Fruit fly (Drosophila melanogaster) whole organism, embryonic: ENCODE data around the gene siz.

Source experiments
- Asciz ChIP-seq: fragments of 200-800 bp; sonication (Bioruptor generic); optimal IDR thresholded peaks from 2 replicates; lab custom pipeline; 2017; ENCODE audit warnings: missing biosample characterization, mild to moderate bottlenecking, missing genetic modification characterization, missing genetic modification reagents
- CG11696 ChIP-seq: fragments of 200-800 bp; sonication (Bioruptor generic); IDR thresholded peaks from 2 replicates; pipeline ENCODE4 v1.3.6; 2022; ENCODE audit warnings: missing biosample characterization, missing genetic modification characterization
- CG12104 ChIP-seq: fragments of 200-800 bp; sonication (Bioruptor generic); optimal IDR thresholded peaks from 3 replicates; lab custom pipeline; 2016; ENCODE audit warnings: missing biosample characterization, missing genetic modification characterization
- CG13123 ChIP-seq: fragments of 200-800 bp; sonication (Bioruptor generic); optimal IDR thresholded peaks from 2 replicates; lab custom pipeline; 2016; ENCODE audit warnings: missing biosample characterization, missing genetic modification characterization
- CG14050 ChIP-seq: fragments of 200-800 bp; sonication (Bioruptor generic); IDR thresholded peaks from 3 replicates; pipeline ENCODE4 v1.3.6; 2022; ENCODE audit warnings: missing biosample characterization, missing genetic modification characterization
- CG14667 ChIP-seq: fragments of 200-800 bp; sonication (Bioruptor generic); IDR thresholded peaks from 2 replicates; pipeline ENCODE4 v1.3.6; 2022; ENCODE audit warnings: missing biosample characterization, missing genetic modification characterization
- CG14710 ChIP-seq: fragments of 200-800 bp; sonication (Bioruptor generic); optimal IDR thresholded peaks from 3 replicates; lab custom pipeline; 2019; ENCODE audit warnings: missing biosample characterization, mild to moderate bottlenecking, missing genetic modification characterization, moderate library complexity
- CG14965 ChIP-seq: fragments of 200-800 bp; sonication (Bioruptor generic); optimal IDR thresholded peaks from 2 replicates; lab custom pipeline; 2016; ENCODE audit warnings: missing biosample characterization, missing genetic modification characterization, borderline replicate concordance
- CG16813 ChIP-seq: fragments of 200-800 bp; sonication (Bioruptor generic); IDR thresholded peaks from 3 replicates; pipeline ENCODE4 v1.3.6; 2022; ENCODE audit warnings: missing biosample characterization, missing genetic modification characterization; ENCODE audit not compliant: partially characterized antibody
- CG2199 ChIP-seq: fragments of 200-800 bp; sonication (Bioruptor generic); IDR thresholded peaks from 3 replicates; pipeline ENCODE4 v1.3.6; 2022; ENCODE audit warnings: missing biosample characterization, missing genetic modification characterization
- CG2202 ChIP-seq: fragments of 200-800 bp; sonication (Bioruptor generic); optimal IDR thresholded peaks from 2 replicates; lab custom pipeline; 2018; ENCODE audit warnings: missing biosample characterization, mild to moderate bottlenecking, missing genetic modification characterization
- CG30403 ChIP-seq: fragments of 200-800 bp; sonication (Bioruptor generic); optimal IDR thresholded peaks from 3 replicates; lab custom pipeline; 2016; ENCODE audit warnings: missing biosample characterization, missing genetic modification characterization
- CG3726 ChIP-seq: fragments of 200-800 bp; sonication (Bioruptor generic); IDR thresholded peaks from 3 replicates; pipeline ENCODE4, ENCODE4 v1.3.6; 2022; ENCODE audit warnings: missing biosample characterization, missing genetic modification characterization
- CG3838 ChIP-seq: fragments of 200-800 bp; sonication (Bioruptor generic); optimal IDR thresholded peaks from 3 replicates; lab custom pipeline; 2016; ENCODE audit warnings: missing biosample characterization, missing genetic modification characterization
- CG4424 ChIP-seq: fragments of 200-800 bp; sonication (Bioruptor generic); optimal IDR thresholded peaks from 3 replicates; lab custom pipeline; 2016; ENCODE audit warnings: missing biosample characterization, missing genetic modification characterization
- CG6175 ChIP-seq: fragments of 200-800 bp; sonication (Bioruptor generic); IDR thresholded peaks from 3 replicates; pipeline ENCODE4 v1.3.6; 2022; ENCODE audit warnings: missing biosample characterization, missing genetic modification characterization
- CG6254 ChIP-seq: fragments of 200-800 bp; sonication (Bioruptor generic); optimal IDR thresholded peaks from 3 replicates; lab custom pipeline; 2017; ENCODE audit warnings: mild to moderate bottlenecking, missing biosample characterization, missing genetic modification reagents, missing genetic modification characterization
- CG6683 ChIP-seq: fragments of 200-800 bp; sonication (Bioruptor generic); optimal IDR thresholded peaks from 2 replicates; lab custom pipeline; 2017; ENCODE audit warnings: missing biosample characterization, mild to moderate bottlenecking, missing genetic modification characterization, missing genetic modification reagents
- CG6854 ChIP-seq: fragments of 200-800 bp; sonication (Bioruptor generic); optimal IDR thresholded peaks from 3 replicates; lab custom pipeline; 2017; ENCODE audit warnings: missing biosample characterization, mild to moderate bottlenecking, missing genetic modification characterization
- CkIIα-i1 ChIP-seq: fragments of 200-800 bp; sonication (Bioruptor generic); IDR thresholded peaks from 2 replicates; pipeline ENCODE4 v1.3.6; 2022; ENCODE audit warnings: missing biosample characterization, missing genetic modification characterization
- CrebB ChIP-seq: fragments of 200-800 bp; sonication (Bioruptor generic); optimal IDR thresholded peaks from 3 replicates; lab custom pipeline; 2018; ENCODE audit warnings: missing biosample characterization, mild to moderate bottlenecking, missing genetic modification characterization
- D19A ChIP-seq: fragments of 200-800 bp; optimal IDR thresholded peaks from 3 replicates; lab custom pipeline; 2019; ENCODE audit warnings: missing biosample characterization, mild to moderate bottlenecking, missing genetic modification characterization, moderate library complexity
- Deaf1 ChIP-seq: fragments of 200-800 bp; optimal IDR thresholded peaks from 3 replicates; lab custom pipeline; 2019; ENCODE audit warnings: missing biosample characterization, mild to moderate bottlenecking, missing genetic modification characterization, moderate library complexity
- Gsc ChIP-seq: fragments of 200-800 bp; sonication (Bioruptor generic); IDR thresholded peaks from 2 replicates; pipeline ENCODE4 v1.3.6; 2022; ENCODE audit warnings: missing biosample characterization, missing genetic modification characterization
- Gug ChIP-seq: fragments of 200-800 bp; sonication (Bioruptor generic); IDR thresholded peaks from 4 replicates; pipeline ENCODE4 v1.3.6; 2022; ENCODE audit warnings: missing biosample characterization, missing genetic modification characterization
- HmgD ChIP-seq: fragments of 200-800 bp; sonication (Bioruptor generic); optimal IDR thresholded peaks from 3 replicates; lab custom pipeline; 2016; ENCODE audit warnings: missing biosample characterization, missing genetic modification characterization
- Hr51 ChIP-seq, 2 experiments: fragments of 200-800 bp; sonication (Bioruptor generic); optimal IDR thresholded peaks; 2 replicates in 1 of 2; 3 replicates in 1 of 2; lab custom pipeline; 2016 to 2018; ENCODE audit warnings: missing biosample characterization in 2 of 2, missing genetic modification characterization in 2 of 2, mild to moderate bottlenecking in 1 of 2, moderate library complexity in 1 of 2
- Oaz ChIP-seq: fragments of 200-800 bp; sonication (Bioruptor generic); IDR thresholded peaks from 2 replicates; pipeline ENCODE4 v1.3.6; 2022; ENCODE audit warnings: missing biosample characterization, missing genetic modification characterization
- ab ChIP-seq: fragments of 200-800 bp; sonication (Bioruptor generic); optimal IDR thresholded peaks from 2 replicates; lab custom pipeline; 2016; ENCODE audit warnings: missing biosample characterization, missing genetic modification characterization
- az2 ChIP-seq: fragments of 200-800 bp; sonication (Bioruptor generic); optimal IDR thresholded peaks from 3 replicates; lab custom pipeline; 2016; ENCODE audit warnings: missing biosample characterization, missing genetic modification characterization
- chinmo ChIP-seq: fragments of 200-800 bp; sonication (Bioruptor generic); IDR thresholded peaks from 4 replicates; pipeline ENCODE4 v1.3.6; 2022; ENCODE audit warnings: missing biosample characterization, missing genetic modification characterization; ENCODE audit not compliant: partially characterized antibody
- croc ChIP-seq: fragments of 200-800 bp; sonication (Bioruptor generic); conservative IDR thresholded peaks from 3 replicates; pipeline ENCODE4 v1.3.6; 2022; ENCODE audit warnings: missing biosample characterization, missing genetic modification characterization
- da ChIP-seq: fragments of 200-800 bp; sonication (Bioruptor generic); optimal IDR thresholded peaks from 2 replicates; lab custom pipeline; 2016; ENCODE audit warnings: missing biosample characterization, missing genetic modification characterization
- ems ChIP-seq: fragments of 200-800 bp; sonication (Bioruptor generic); optimal IDR thresholded peaks from 3 replicates; lab custom pipeline; 2016; ENCODE audit warnings: missing biosample characterization, missing genetic modification characterization
- exex ChIP-seq: fragments of 200-800 bp; sonication (Bioruptor generic); optimal IDR thresholded peaks from 4 replicates; lab custom pipeline; 2018; ENCODE audit warnings: missing biosample characterization, mild to moderate bottlenecking, missing genetic modification characterization, moderate library complexity
- fu2 ChIP-seq: fragments of 200-800 bp; sonication (Bioruptor generic); optimal IDR thresholded peaks from 2 replicates; lab custom pipeline; 2016; ENCODE audit warnings: missing biosample characterization, missing genetic modification characterization
- grn ChIP-seq: fragments of 200-800 bp; sonication (Bioruptor generic); optimal IDR thresholded peaks from 3 replicates; lab custom pipeline; 2017; ENCODE audit warnings: missing biosample characterization, missing genetic modification characterization
- nerfin-1 ChIP-seq: fragments of 200-800 bp; sonication (Bioruptor generic); optimal IDR thresholded peaks from 3 replicates; lab custom pipeline; 2019; ENCODE audit warnings: missing biosample characterization, mild to moderate bottlenecking, missing genetic modification characterization, moderate library complexity
- pfk ChIP-seq: fragments of 200-800 bp; sonication (Bioruptor generic); optimal IDR thresholded peaks from 2 replicates; lab custom pipeline; 2018; ENCODE audit warnings: missing biosample characterization, mild to moderate bottlenecking, missing genetic modification characterization, moderate library complexity
- pita ChIP-seq: fragments of 200-800 bp; sonication (Bioruptor generic); optimal IDR thresholded peaks from 2 replicates; lab custom pipeline; 2017; ENCODE audit warnings: missing biosample characterization, mild to moderate bottlenecking, missing genetic modification characterization
- row ChIP-seq: fragments of 200-800 bp; sonication (Bioruptor generic); IDR thresholded peaks from 3 replicates; pipeline ENCODE4 v1.3.6; 2022; ENCODE audit warnings: missing biosample characterization, missing genetic modification characterization
- run ChIP-seq: fragments of 200-800 bp; sonication (Bioruptor generic); optimal IDR thresholded peaks from 3 replicates; lab custom pipeline; 2018; ENCODE audit warnings: missing biosample characterization, mild to moderate bottlenecking, missing genetic modification characterization
- sc ChIP-seq, 3 experiments: fragments of >200 bp in 2 of 3; fragments of 200-800 bp in 1 of 3; sonication (Bioruptor generic) in 1 of 3; optimal IDR thresholded peaks; 2 replicates in 2 of 3; 3 replicates in 1 of 3; lab custom pipeline; 2017; ENCODE audit warnings: mild to moderate bottlenecking in 1 of 3, missing biosample characterization in 1 of 3, missing genetic modification characterization in 1 of 3, missing genetic modification reagents in 1 of 3
- schlank ChIP-seq: fragments of 200-800 bp; sonication (Bioruptor generic); optimal IDR thresholded peaks from 2 replicates; lab custom pipeline; 2018; ENCODE audit warnings: missing biosample characterization, mild to moderate bottlenecking, missing genetic modification characterization
- seq ChIP-seq: fragments of 200-800 bp; sonication (Bioruptor generic); IDR thresholded peaks from 2 replicates; pipeline ENCODE4 v1.3.6; 2022; ENCODE audit warnings: missing biosample characterization, missing genetic modification characterization
- slbo ChIP-seq: fragments of 200-800 bp; sonication (Bioruptor generic); IDR thresholded peaks from 2 replicates; pipeline ENCODE4 v1.3.6; 2022; ENCODE audit warnings: missing biosample characterization, missing genetic modification characterization
- sob ChIP-seq: fragments of 200-800 bp; sonication (Bioruptor generic); IDR thresholded peaks from 2 replicates; pipeline ENCODE4 v1.3.6; 2022; ENCODE audit warnings: missing biosample characterization, missing genetic modification characterization
- trh ChIP-seq: fragments of 200-800 bp; sonication (Bioruptor generic); optimal IDR thresholded peaks from 2 replicates; lab custom pipeline; 2016; ENCODE audit warnings: missing biosample characterization, missing genetic modification characterization
- tx ChIP-seq: fragments of 200-800 bp; sonication (Bioruptor generic); optimal IDR thresholded peaks from 2 replicates; lab custom pipeline; 2016; ENCODE audit warnings: missing biosample characterization, missing genetic modification characterization
- vvl ChIP-seq: fragments of 200-800 bp; sonication (Bioruptor generic); IDR thresholded peaks from 2 replicates; pipeline ENCODE4 v1.3.6; 2022; ENCODE audit warnings: missing biosample characterization, missing genetic modification characterization
- zfh1 ChIP-seq: fragments of 200-800 bp; sonication (Bioruptor generic); IDR thresholded peaks from 3 replicates; pipeline ENCODE4 v1.3.6; 2022; ENCODE audit warnings: missing biosample characterization, missing genetic modification characterization

Gene siz

dm6 chr3L:21053763-21054162 lies 19.4 kb downstream of the siz start (continued):
- peak; percentile 46; the same call in 2 of the 4 replicates for TF ChIP-seq Gug (GFP tag; lab: Robert Waterston, UW)
- no peak for TF ChIP-seq tx (GFP tag; lab: Kevin White, UChicago)
- TF ChIP-seq schlank (tag; lab: Kevin White, UChicago) = no peak
- TF ChIP-seq az2 (GFP tag; lab: Kevin White, UChicago) = peak; percentile 74
- no peak for TF ChIP-seq pfk (GFP tag; lab: Kevin White, UChicago)
- no peak for TF ChIP-seq CG16813 (GFP tag; lab: Robert Waterston, UW)
- peak; percentile 70 for TF ChIP-seq D19A
- TF ChIP-seq Deaf1 (tag; lab: Kevin White, UChicago) = peak; percentile 38
- TF ChIP-seq CG14050 = peak; percentile 40; the same call in 1 of the 3 replicates
- peak; percentile 58 for TF ChIP-seq run (tag; lab: Kevin White, UChicago)
- peak; percentile 10 to 87 for TF ChIP-seq Hr51 (GFP tag; optimal IDR thresholded peaks at IDR 0.05; lab: Kevin White, UChicago)
- peak; percentile 25 for TF ChIP-seq CG6683 (GFP tag; lab: Kevin White, UChicago)
- TF ChIP-seq CG14710 (tag; lab: Kevin White, UChicago) = peak; percentile 68
- peak; percentile 47 for TF ChIP-seq CG12104
- TF ChIP-seq croc (GFP tag; lab: Robert Waterston, UW) = peak; percentile 38; the same call in 2 of the 3 replicates
- TF ChIP-seq CG2202 (tag; lab: Kevin White, UChicago) = peak; percentile 41
- TF ChIP-seq vvl (GFP tag; lab: Robert Waterston, UW) = peak; percentile 91
- TF ChIP-seq fu2 = peak; percentile 10
- TF ChIP-seq row (GFP tag; lab: Robert Waterston, UW) = peak; percentile 84
- no peak for TF ChIP-seq sc (optimal IDR thresholded peaks at IDR 0.05; lab: Kevin White, UChicago)
- TF ChIP-seq sc (GFP tag; optimal IDR thresholded peaks at IDR 0.05; lab: Kevin White, UChicago) = peak; percentile 38
- TF ChIP-seq CG6854 (GFP tag; lab: Kevin White, UChicago) = peak; percentile 22
- TF ChIP-seq CG3726 (GFP tag; lab: Robert Waterston, UW) = no peak
- peak; percentile 44; the same call in 1 of the 2 replicates for TF ChIP-seq CG11696 (GFP tag; lab: Robert Waterston, UW)
- no peak; the same call in 2 of the 3 replicates for TF ChIP-seq CG6175
- peak; percentile 75 for TF ChIP-seq CG4424 (GFP tag; lab: Kevin White, UChicago)
- peak; percentile 37 for TF ChIP-seq ems (GFP tag; lab: Kevin White, UChicago)
- no peak for TF ChIP-seq Gsc (GFP tag; lab: Robert Waterston, UW)
- TF ChIP-seq CG3838 (GFP tag; lab: Kevin White, UChicago) = peak; percentile 22
- TF ChIP-seq exex = peak; percentile 3
- no peak for TF ChIP-seq CG14667 (GFP tag; lab: Robert Waterston, UW)
- no peak; the same call in 1 of the 2 replicates for TF ChIP-seq Oaz (GFP tag; lab: Robert Waterston, UW)
- TF ChIP-seq Asciz = peak; percentile 84
- peak; percentile 49 for TF ChIP-seq CG13123 (GFP tag; lab: Kevin White, UChicago)
- no peak for TF ChIP-seq da (GFP tag; lab: Kevin White, UChicago)
- TF ChIP-seq CG2199 (GFP tag; lab: Robert Waterston, UW) = peak; percentile 67; the same call in 1 of the 3 replicates
- TF ChIP-seq grn = peak; percentile 54
- peak; percentile 28 for TF ChIP-seq CrebB (tag; lab: Kevin White, UChicago)
- TF ChIP-seq slbo = peak; percentile 75
- peak; percentile 79 for TF ChIP-seq CG30403
- TF ChIP-seq ab (GFP tag; lab: Kevin White, UChicago) = no peak
- TF ChIP-seq CG14965 (GFP tag; lab: Kevin White, UChicago) = no peak
- peak; percentile 71 for TF ChIP-seq sob (GFP tag; lab: Robert Waterston, UW)
- peak; percentile 48; the same call in 1 of the 2 replicates for TF ChIP-seq seq (GFP tag; lab: Robert Waterston, UW)
- TF ChIP-seq CG6254 = peak; percentile 58
- TF ChIP-seq chinmo = no peak
- no peak for TF ChIP-seq HmgD (GFP tag; lab: Kevin White, UChicago)
- TF ChIP-seq trh (GFP tag; lab: Kevin White, UChicago) = no peak
- TF ChIP-seq pita = no peak
- peak; percentile 83 for TF ChIP-seq zfh1 (GFP tag; lab: Robert Waterston, UW)
- TF ChIP-seq CkIIα-i1 (GFP tag; lab: Robert Waterston, UW) = no peak
- peak; percentile 63 for TF ChIP-seq nerfin-1 (tag; lab: Kevin White, UChicago)
